Fruit fly (Drosophila melanogaster): Measurements from ENCODE around the gene Iml1.

Iml1 gene

dm6 chr3L:1533699-1534431, at the start of gene Iml1 (continued):
- TF ChIP-seq H15 (GFP tag; IDR thresholded peaks at IDR 0.05) (no peak), repo (GFP tag; optimal IDR thresholded peaks at IDR 0.05) (no peak), CG2199 (GFP tag; IDR thresholded peaks at IDR 0.05) (no peak), crp (GFP tag; optimal IDR thresholded peaks at IDR 0.05) (no peak), CTCF (GFP tag; optimal IDR thresholded peaks at IDR 0.05) (no peak), CG9932 (GFP tag; IDR thresholded peaks at IDR 0.05) (peak; percentile 79), sug (tag; optimal IDR thresholded peaks at IDR 0.05) (no peak), sisA (GFP tag; IDR thresholded peaks at IDR 0.05) (peak; percentile 56), Ets65A (GFP tag) (peak; percentile 92), CG4328 (GFP tag; optimal IDR thresholded peaks at IDR 0.05) (no peak), Rx (GFP tag; IDR thresholded peaks at IDR 0.05) (0 out of 2 replicates have a peak, but pooled peaks have one; percentile 14), z (GFP tag; IDR thresholded peaks at IDR 0.05) (no peak), Hmx (GFP tag; optimal IDR thresholded peaks at IDR 0.05) (no peak), CG6765 (GFP tag; optimal IDR thresholded peaks at IDR 0.05) (no peak), bab2 (GFP tag; optimal IDR thresholded peaks at IDR 0.05) (no peak), CG16813 (GFP tag; IDR thresholded peaks at IDR 0.05; ENCODE audit: partially characterized antibody) (no peak; the same call in 2 of the 3 replicates), fru (optimal IDR thresholded peaks at IDR 0.05) (no peak), CG8359 (GFP tag; optimal IDR thresholded peaks at IDR 0.05; ENCODE audit: borderline replicate concordance) (no peak), lmd (GFP tag; IDR thresholded peaks at IDR 0.05) (peak; percentile 63; the same call in 1 of the 2 replicates), MTF-1 (GFP tag; optimal IDR thresholded peaks at IDR 0.05; ENCODE audit: borderline replicate concordance) (no peak), CG15073 (GFP tag; optimal IDR thresholded peaks at IDR 0.05) (no peak), CG32767 (GFP tag; IDR thresholded peaks at IDR 0.05) (no peak), mirr (GFP tag; optimal IDR thresholded peaks at IDR 0.05) (no peak), gem (tag; optimal IDR thresholded peaks at IDR 0.05) (no peak), croc (GFP tag; conservative IDR thresholded peaks at IDR 0.05) (no peak), CG34224 (GFP tag; IDR thresholded peaks at IDR 0.05; ENCODE audit: partially characterized antibody) (no peak), CG5245 (GFP tag; optimal IDR thresholded peaks at IDR 0.05) (no peak), tgo (GFP tag; IDR thresholded peaks at IDR 0.05) (peak; percentile 47; the same call in 2 of the 3 replicates), ato (GFP tag; IDR thresholded peaks at IDR 0.05; ENCODE audit: partially characterized antibody) (no peak), onecut (GFP tag; IDR thresholded peaks at IDR 0.05) (no peak), eyg (GFP tag; optimal IDR thresholded peaks at IDR 0.05) (no peak), CG14014 (GFP tag; IDR thresholded peaks at IDR 0.05) (peak; percentile 39; the same call in 1 of the 2 replicates), ac (GFP tag; optimal IDR thresholded peaks at IDR 0.05) (no peak), lilli (GFP tag; optimal IDR thresholded peaks at IDR 0.05) (no peak), Asciz (GFP tag; optimal IDR thresholded peaks at IDR 0.05) (no peak), CG6175 (GFP tag; IDR thresholded peaks at IDR 0.05) (no peak), CG13424 (tag; optimal IDR thresholded peaks at IDR 0.05) (peak; percentile 30), az2 (GFP tag; optimal IDR thresholded peaks at IDR 0.05) (no peak), HLH3B (GFP tag; IDR thresholded peaks at IDR 0.05) (no peak), CG8290 (GFP tag; optimal IDR thresholded peaks at IDR 0.05) (no peak), CG8290 (tag; optimal IDR thresholded peaks at IDR 0.05) (no peak), fd64A (GFP tag; optimal IDR thresholded peaks at IDR 0.05) (no peak), Fer2 (tag; optimal IDR thresholded peaks at IDR 0.05) (no peak), D19B (GFP tag; optimal IDR thresholded peaks at IDR 0.05) (no peak), CG10979 (tag; optimal IDR thresholded peaks at IDR 0.05) (peak; percentile 24), CG6683 (GFP tag; optimal IDR thresholded peaks at IDR 0.05) (no peak), gro (GFP tag; optimal IDR thresholded peaks at IDR 0.05) (no peak), CG17829 (tag; optimal IDR thresholded peaks at IDR 0.05) (peak; percentile 58), kni (GFP tag; optimal IDR thresholded peaks at IDR 0.05) (no peak), dm (GFP tag; optimal IDR thresholded peaks at IDR 0.05) (no peak), klu (GFP tag; IDR thresholded peaks at IDR 0.05) (peak; percentile 27)

Data from whole organism, embryonic.